Worm (Caenorhabditis elegans) whole organism, L2 larva: ENCODE data around the gene K10C2.2.

Source experiments
- C34F6.9 ChIP-seq: fragments of 150-350 bp; optimal IDR thresholded peaks from 2 replicates; lab custom pipeline; 2014; ENCODE audit warnings: missing biosample characterization, missing genetic modification characterization
- F13H6.1 ChIP-seq: sonication (generic microtip); optimal IDR thresholded peaks from 2 replicates; lab custom pipeline; 2016; ENCODE audit warnings: missing genetic modification characterization, missing compliant biosample characterization
- R02D3.7 ChIP-seq: fragments of 150-350 bp; optimal IDR thresholded peaks from 2 replicates; lab custom pipeline; 2014; ENCODE audit warnings: missing biosample characterization, missing genetic modification characterization
- Y55F3AM.14 ChIP-seq: fragments of 200-800 bp; sonication (Bioruptor generic); optimal IDR thresholded peaks from 2 replicates; lab custom pipeline; 2018; ENCODE audit warnings: mild to moderate bottlenecking, missing genetic modification characterization, missing compliant biosample characterization
- ZK546.5 ChIP-seq: sonication (generic microtip); optimal IDR thresholded peaks from 2 replicates; lab custom pipeline; 2017; ENCODE audit warnings: missing biosample characterization, missing genetic modification characterization
- alr-1 ChIP-seq: fragments of 150-350 bp; optimal IDR thresholded peaks from 2 replicates; lab custom pipeline; 2014; ENCODE audit warnings: missing biosample characterization, missing genetic modification characterization
- blmp-1 ChIP-seq: sonication (generic microtip); optimal IDR thresholded peaks from 2 replicates; lab custom pipeline; 2017; ENCODE audit warnings: missing genetic modification characterization, mild to moderate bottlenecking, missing compliant biosample characterization, antibody characterized with exemption, moderate library complexity; ENCODE audit not compliant: insufficient read depth
- ceh-16 ChIP-seq: fragments of 150-350 bp; optimal IDR thresholded peaks from 2 replicates; lab custom pipeline; 2014; ENCODE audit warnings: missing biosample characterization, missing genetic modification characterization
- ceh-82 ChIP-seq: fragments of 150-350 bp; optimal IDR thresholded peaks from 2 replicates; lab custom pipeline; 2014; ENCODE audit warnings: missing biosample characterization, missing genetic modification characterization
- crh-2 ChIP-seq: sonication (generic microtip); optimal IDR thresholded peaks from 2 replicates; lab custom pipeline; 2017; ENCODE audit warnings: missing biosample characterization, missing genetic modification characterization
- dmd-4 ChIP-seq: sonication (generic microtip); optimal IDR thresholded peaks from 2 replicates; lab custom pipeline; 2017; ENCODE audit warnings: missing biosample characterization, missing genetic modification characterization
- egl-27 ChIP-seq: sonication (generic microtip); optimal IDR thresholded peaks from 3 replicates; lab custom pipeline; 2017; ENCODE audit warnings: missing biosample characterization, missing genetic modification reagents, missing genetic modification characterization
- elt-1 ChIP-seq: fragments of 150-350 bp; optimal IDR thresholded peaks from 2 replicates; lab custom pipeline; 2014; ENCODE audit warnings: missing biosample characterization, missing genetic modification characterization
- elt-3 ChIP-seq: sonication (generic microtip); optimal IDR thresholded peaks from 2 replicates; lab custom pipeline; 2017; ENCODE audit warnings: missing biosample characterization, missing genetic modification characterization
- fos-1 ChIP-seq: fragments of 150-350 bp; optimal IDR thresholded peaks from 2 replicates; lab custom pipeline; 2014; ENCODE audit warnings: missing biosample characterization, missing genetic modification characterization
- gmeb-1 ChIP-seq: fragments of 150-350 bp; optimal IDR thresholded peaks from 2 replicates; lab custom pipeline; 2014; ENCODE audit warnings: missing biosample characterization, missing genetic modification characterization
- lin-11 ChIP-seq: fragments of 150-350 bp; sonication (generic microtip); optimal IDR thresholded peaks from 2 replicates; lab custom pipeline; 2014; ENCODE audit warnings: missing biosample characterization, missing genetic modification characterization, inconsistent platforms, mixed read lengths
- lin-13 ChIP-seq: fragments of 150-350 bp; optimal IDR thresholded peaks from 2 replicates; lab custom pipeline; 2014; ENCODE audit warnings: missing biosample characterization, missing genetic modification reagents, missing genetic modification characterization
- lin-39 ChIP-seq: fragments of 150-350 bp; optimal IDR thresholded peaks from 2 replicates; lab custom pipeline; 2014; ENCODE audit warnings: missing biosample characterization, missing genetic modification reagents, missing genetic modification characterization
- lsy-2 ChIP-seq, 2 experiments: fragments of 150-350 bp in 1 of 2; sonication (generic microtip) in 1 of 2; optimal IDR thresholded peaks; 2 replicates each; lab custom pipeline; 2014 to 2017; ENCODE audit warnings: missing biosample characterization in 2 of 2, missing genetic modification characterization in 2 of 2
- mab-5 ChIP-seq: fragments of 150-350 bp; optimal IDR thresholded peaks from 2 replicates; lab custom pipeline; 2014; ENCODE audit warnings: missing biosample characterization, missing genetic modification characterization
- mbf-1 ChIP-seq: sonication (generic microtip); optimal IDR thresholded peaks from 2 replicates; lab custom pipeline; 2017; ENCODE audit warnings: missing biosample characterization, missing genetic modification characterization
- nhr-10 ChIP-seq: sonication (generic microtip); optimal IDR thresholded peaks from 2 replicates; lab custom pipeline; 2017; ENCODE audit warnings: missing biosample characterization, missing genetic modification characterization
- nhr-11 ChIP-seq: fragments of 150-350 bp; optimal IDR thresholded peaks from 2 replicates; lab custom pipeline; 2014; ENCODE audit warnings: missing biosample characterization, missing genetic modification characterization
- nhr-129 ChIP-seq: fragments of 150-350 bp; optimal IDR thresholded peaks from 2 replicates; lab custom pipeline; 2014; ENCODE audit warnings: missing biosample characterization, missing genetic modification characterization
- nhr-21 ChIP-seq: fragments of 150-350 bp; optimal IDR thresholded peaks from 2 replicates; lab custom pipeline; 2014; ENCODE audit warnings: missing biosample characterization, missing genetic modification characterization
- nhr-23 ChIP-seq: fragments of 150-350 bp; optimal IDR thresholded peaks from 2 replicates; lab custom pipeline; 2014; ENCODE audit warnings: missing biosample characterization, missing genetic modification reagents, missing genetic modification characterization
- nhr-237 ChIP-seq: fragments of 150-350 bp; optimal IDR thresholded peaks from 2 replicates; lab custom pipeline; 2014; ENCODE audit warnings: missing biosample characterization, missing genetic modification characterization
- nhr-25 ChIP-seq: fragments of 150-350 bp; sonication (generic microtip); optimal IDR thresholded peaks from 3 replicates; lab custom pipeline; 2014; ENCODE audit warnings: missing biosample characterization, missing genetic modification characterization
- nhr-6 ChIP-seq: fragments of 150-350 bp; optimal IDR thresholded peaks from 2 replicates; lab custom pipeline; 2014; ENCODE audit warnings: missing biosample characterization, missing genetic modification characterization
- skn-1 ChIP-seq: sonication (generic microtip); optimal IDR thresholded peaks from 2 replicates; lab custom pipeline; 2017; ENCODE audit warnings: missing biosample characterization, missing genetic modification characterization
- sma-3 ChIP-seq: sonication (generic microtip); optimal IDR thresholded peaks from 2 replicates; lab custom pipeline; 2016; ENCODE audit warnings: missing genetic modification reagents, missing genetic modification characterization, missing compliant biosample characterization
- sma-9 ChIP-seq, 2 experiments: fragments of 150-350 bp in 1 of 2; sonication (generic microtip) in 1 of 2; optimal IDR thresholded peaks; 2 replicates each; lab custom pipeline; 2014 to 2016; ENCODE audit warnings: missing genetic modification characterization in 2 of 2, mild to moderate bottlenecking in 1 of 2, missing biosample characterization in 1 of 2, missing compliant biosample characterization in 1 of 2, missing genetic modification reagents in 1 of 2, moderate library complexity in 1 of 2
- snpc-4 ChIP-seq: fragments of 150-350 bp; optimal IDR thresholded peaks from 2 replicates; lab custom pipeline; 2014; ENCODE audit warnings: missing biosample characterization, missing genetic modification characterization
- unc-39 ChIP-seq: fragments of 150-350 bp; optimal IDR thresholded peaks from 2 replicates; lab custom pipeline; 2014; ENCODE audit warnings: missing biosample characterization, missing genetic modification characterization
- unc-55 ChIP-seq: fragments of 150-350 bp; sonication (generic microtip); optimal IDR thresholded peaks from 3 replicates; lab custom pipeline; 2014; ENCODE audit warnings: missing biosample characterization, missing genetic modification reagents, missing genetic modification characterization
- unc-62 ChIP-seq: fragments of 150-350 bp; optimal IDR thresholded peaks from 2 replicates; lab custom pipeline; 2014; ENCODE audit warnings: missing biosample characterization, missing genetic modification reagents, missing genetic modification characterization
- ztf-1 ChIP-seq: fragments of 200-800 bp; sonication (Bioruptor generic); conservative IDR thresholded peaks from 2 replicates; pipeline ENCODE4 v1.3.6; 2022; ENCODE audit warnings: missing genetic modification characterization, missing compliant biosample characterization
- ztf-11 ChIP-seq: sonication (generic microtip); optimal IDR thresholded peaks from 2 replicates; lab custom pipeline; 2017; ENCODE audit warnings: missing biosample characterization, missing genetic modification characterization

K10C2.2 gene

DNA sequence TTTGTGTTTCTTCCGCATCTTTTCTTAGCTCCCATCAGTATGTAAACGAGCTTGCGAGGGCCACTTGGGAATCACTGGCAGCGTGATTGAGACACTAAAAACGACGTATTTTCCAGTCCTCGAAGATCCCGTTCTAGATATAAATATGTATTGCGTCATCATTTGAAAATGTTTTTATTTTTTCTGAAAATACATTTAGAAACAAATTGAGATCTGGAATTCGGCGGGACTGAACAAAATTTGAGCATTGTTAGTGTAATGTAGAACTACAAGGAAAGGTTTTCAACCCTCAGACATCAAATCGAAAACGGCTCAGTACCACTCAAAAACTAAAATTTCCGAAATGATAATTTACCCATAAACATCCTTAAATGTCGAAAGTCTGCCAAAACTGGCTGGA, 20.0 kb downstream of the K10C2.2 start:
- TF ChIP-seq ztf-1 (no peak), R02D3.7 (tag; lab: Kevin White, UChicago) (no peak), nhr-129 (tag; lab: Kevin White, UChicago) (no peak), nhr-23 (no peak), nhr-237 (tag; lab: Kevin White, UChicago) (no peak), elt-1 (tag; lab: Kevin White, UChicago) (no peak), dmd-4 (tag; lab: Kevin White, UChicago) (no peak), sma-9 (GFP tag; optimal IDR thresholded peaks at IDR 0.05; lab: Kevin White, UChicago) (no peak), sma-9 (tag; optimal IDR thresholded peaks at IDR 0.05; lab: Kevin White, UChicago) (no peak), ceh-82 (tag; lab: Kevin White, UChicago) (no peak), nhr-21 (tag; lab: Kevin White, UChicago) (no peak), lin-39 (no peak), elt-3 (no peak), skn-1 (no peak), gmeb-1 (tag; lab: Kevin White, UChicago) (no peak), mab-5 (tag; lab: Kevin White, UChicago) (no peak)

DNA sequence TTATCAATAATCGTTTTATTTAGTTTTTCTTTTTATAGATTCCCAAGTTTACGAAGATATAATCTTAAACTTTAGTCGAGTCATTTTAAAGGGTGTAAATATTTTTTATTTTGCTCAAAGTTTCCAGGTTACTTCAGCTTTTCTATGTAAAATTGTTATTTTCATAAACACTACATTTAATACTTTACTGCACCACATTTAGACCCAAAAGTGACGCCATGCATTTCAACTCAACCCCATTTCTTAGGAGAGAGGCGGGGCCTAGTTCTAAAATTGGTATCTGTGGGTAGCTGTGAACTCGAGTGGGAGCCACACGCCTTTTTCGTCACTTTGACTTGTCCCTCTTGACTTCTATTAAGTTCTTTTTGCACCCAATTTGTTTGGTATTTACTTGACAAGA, 21.0 kb downstream of the K10C2.2 start, which contains the start of gene T22E5.1:
Gene T22E5.1 (plus strand): TSS at position 301 of the 400 bp plus-strand sequence.
- TF ChIP-seq F13H6.1 (tag; lab: Kevin White, UChicago) = no peak
- TF ChIP-seq snpc-4 (tag; lab: Kevin White, UChicago) = no peak
- no peak for TF ChIP-seq egl-27 (tag; lab: Kevin White, UChicago)
- TF ChIP-seq nhr-10 (tag; lab: Kevin White, UChicago) = no peak
- TF ChIP-seq ZK546.5 (tag; lab: Kevin White, UChicago) = no peak
- TF ChIP-seq nhr-237 (tag; lab: Kevin White, UChicago) = no peak
- TF ChIP-seq fos-1 (tag; lab: Kevin White, UChicago) = no peak
- no peak for TF ChIP-seq nhr-25 (tag; lab: Kevin White, UChicago)
- TF ChIP-seq lin-11 = no peak
- TF ChIP-seq, all 48 proteins: peak for 0

DNA sequence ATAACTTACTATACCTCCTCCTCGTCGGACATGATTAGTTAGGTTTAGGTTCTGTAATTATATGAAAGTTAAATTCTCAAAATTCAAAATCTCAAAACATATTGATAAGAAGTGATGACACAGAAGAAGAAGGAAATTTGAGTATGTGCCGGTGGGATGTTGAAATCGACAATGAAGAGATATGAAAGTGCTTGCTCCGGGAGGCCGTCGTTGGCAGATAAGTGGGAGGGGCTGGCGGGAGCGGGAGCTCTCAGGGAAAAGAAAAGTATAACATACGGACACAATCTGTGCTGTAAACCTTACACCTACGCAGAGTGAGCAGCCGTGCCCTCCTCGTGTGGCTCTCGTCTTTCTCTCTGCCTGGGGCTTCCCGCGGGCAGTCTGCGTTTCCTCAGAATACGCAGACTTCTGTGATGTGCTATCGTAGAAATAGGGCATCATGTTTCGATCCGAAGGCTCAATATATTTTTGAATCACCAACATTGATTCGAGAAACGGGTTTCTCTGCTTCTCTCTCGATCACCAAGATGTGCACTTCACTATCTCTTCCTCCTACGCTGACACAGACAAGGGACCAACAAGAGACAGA, 23.3 kb downstream of the K10C2.2 start, which contains the start of gene mup-2:
Gene mup-2 (minus strand): TSS at position 51 of the 589 bp plus-strand sequence.
- peak; percentile 3 for TF ChIP-seq C34F6.9 (tag; lab: Kevin White, UChicago)
- TF ChIP-seq F13H6.1 (tag; lab: Kevin White, UChicago) = peak; percentile 87
- no peak for TF ChIP-seq sma-3 (GFP tag; lab: Kevin White, UChicago)
- TF ChIP-seq mbf-1 (tag; lab: Kevin White, UChicago) = no peak
- TF ChIP-seq blmp-1 = no peak
- TF ChIP-seq nhr-129 (tag; lab: Kevin White, UChicago) = peak; percentile 61
- peak; percentile 80 for TF ChIP-seq sma-9 (GFP tag; optimal IDR thresholded peaks at IDR 0.05; lab: Kevin White, UChicago)
- TF ChIP-seq sma-9 (tag; optimal IDR thresholded peaks at IDR 0.05; lab: Kevin White, UChicago) = no peak
- TF ChIP-seq nhr-11 (tag; lab: Kevin White, UChicago) = no peak
- no peak for TF ChIP-seq ceh-16 (tag; lab: Kevin White, UChicago)
- TF ChIP-seq fos-1 (tag; lab: Kevin White, UChicago) = no peak
- peak in 1 of 2 experiments; percentile 25 for TF ChIP-seq lsy-2 (tag; optimal IDR thresholded peaks at IDR 0.05; lab: Kevin White, UChicago)
- TF ChIP-seq, all 48 proteins: peak for 5

DNA sequence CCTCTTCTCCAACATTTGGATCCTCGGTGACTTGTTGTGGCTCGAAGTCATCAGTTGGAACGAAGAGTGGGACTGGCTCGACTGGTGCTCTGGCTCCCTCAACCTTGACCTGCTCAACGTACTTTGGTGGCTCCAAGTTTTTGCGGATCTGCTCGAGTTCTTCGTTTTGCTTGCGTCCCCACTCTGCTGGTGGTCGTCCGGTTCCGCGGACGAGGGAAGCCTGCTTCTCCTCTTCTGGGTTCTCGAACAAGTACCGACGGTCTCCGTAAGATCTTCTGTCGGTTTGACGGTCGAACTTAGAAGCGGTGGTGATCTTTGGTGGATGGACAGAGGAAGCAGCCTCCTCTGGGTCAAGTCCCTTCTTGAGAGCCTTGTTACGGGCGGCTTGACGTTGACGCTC, 24.9 kb downstream of the K10C2.2 start:
- no peak for TF ChIP-seq ztf-11 (tag; lab: Kevin White, UChicago)
- TF ChIP-seq blmp-1 = no peak
- no peak for TF ChIP-seq mbf-1 (tag; lab: Kevin White, UChicago)
- TF ChIP-seq nhr-23 = no peak
- no peak for TF ChIP-seq crh-2 (tag; lab: Kevin White, UChicago)
- TF ChIP-seq skn-1 = no peak
- no peak for TF ChIP-seq snpc-4 (tag; lab: Kevin White, UChicago)
- no peak for TF ChIP-seq lin-13 (GFP tag; lab: Kevin White, UChicago)
- TF ChIP-seq lin-39 = no peak
- TF ChIP-seq alr-1 = no peak
- no peak for TF ChIP-seq unc-62 (GFP tag; lab: Kevin White, UChicago)
- no peak for TF ChIP-seq ceh-82 (tag; lab: Kevin White, UChicago)
- TF ChIP-seq Y55F3AM.14 (GFP tag; lab: Kevin White, UChicago) = no peak
- TF ChIP-seq dmd-4 (tag; lab: Kevin White, UChicago) = no peak
- TF ChIP-seq unc-55 = no peak
- no peak for TF ChIP-seq gmeb-1 (tag; lab: Kevin White, UChicago)
- no peak for TF ChIP-seq unc-39 (tag; lab: Kevin White, UChicago)
- no peak for TF ChIP-seq nhr-6 (tag; lab: Kevin White, UChicago)
- TF ChIP-seq C34F6.9 (tag; lab: Kevin White, UChicago) = no peak
- TF ChIP-seq, all 48 proteins: peak for 0
